Fruit fly (Drosophila melanogaster): ENCODE results near the gene timeout.

timeout gene

dm6 chr3R:13088395-13088794 lies at the start of gene timeout:
Gene timeout, plus strand, starts transcription at chr3R:13088651.
- TF ChIP-seq CG17801 (GFP tag; optimal IDR thresholded peaks at IDR 0.05; ENCODE audit: partially characterized antibody): no peak

dm6 chr3R:13039037-13039583 lies 49.3 kb upstream of the timeout start:
- no peak for TF ChIP-seq CG17801 (GFP tag; optimal IDR thresholded peaks at IDR 0.05; ENCODE audit: partially characterized antibody)

- TF ChIP-seq CG17801 (GFP tag; optimal IDR thresholded peaks at IDR 0.05; ENCODE audit: partially characterized antibody): no peak
These were observed 46.7 kb upstream of the timeout start, which contains the start of gene CG11670 for dm6 chr3R:13041750-13042149. Gene CG11670, plus strand, starts transcription at chr3R:13042050.

dm6 chr3R:13042258-13043032 lies 46.0 kb upstream of the timeout start, which contains the start of gene snk:
Gene snk, minus strand, starts transcription at chr3R:13042770.
- no peak for TF ChIP-seq CG17801 (GFP tag; optimal IDR thresholded peaks at IDR 0.05; ENCODE audit: partially characterized antibody)

dm6 chr3R:13043857-13044256 lies 44.6 kb upstream of the timeout start, which contains the start of gene CG45122:
Gene CG45122, plus strand, starts transcription at chr3R:13044157.
- TF ChIP-seq CG17801 (GFP tag; optimal IDR thresholded peaks at IDR 0.05; ENCODE audit: partially characterized antibody): no peak

- no peak for TF ChIP-seq CG17801 (GFP tag; optimal IDR thresholded peaks at IDR 0.05; ENCODE audit: partially characterized antibody)
These were observed 44.0 kb upstream of the timeout start, which contains the start of gene Hsc70-2 for dm6 chr3R:13044459-13044858. Gene Hsc70-2, plus strand, starts transcription at chr3R:13044759.

dm6 chr3R:13047431-13047830 lies 41.0 kb upstream of the timeout start, which contains the start of gene CG31157:
Gene CG31157, plus strand, starts transcription at chr3R:13047731.
- no peak for TF ChIP-seq CG17801 (GFP tag; optimal IDR thresholded peaks at IDR 0.05; ENCODE audit: partially characterized antibody)

- no peak for TF ChIP-seq CG17801 (GFP tag; optimal IDR thresholded peaks at IDR 0.05; ENCODE audit: partially characterized antibody)
These were observed 37.1 kb upstream of the timeout start, which contains the start of gene CG7966 for dm6 chr3R:13051298-13051723. Gene CG7966, minus strand, starts transcription at chr3R:13051453.

- no peak for TF ChIP-seq CG17801 (GFP tag; optimal IDR thresholded peaks at IDR 0.05; ENCODE audit: partially characterized antibody)
These were observed 36.3 kb upstream of the timeout start, which contains the start of gene pic for dm6 chr3R:13051942-13052693. Gene pic, plus strand, starts transcription at chr3R:13052245.

- no peak for TF ChIP-seq CG17801 (GFP tag; optimal IDR thresholded peaks at IDR 0.05; ENCODE audit: partially characterized antibody)
These were observed 31.9 kb upstream of the timeout start for dm6 chr3R:13056553-13056952.

dm6 chr3R:13057121-13057805 lies 31.2 kb upstream of the timeout start, which contains the start of gene sim:
Gene sim, plus strand, starts transcription at chr3R:13057755.
- no peak for TF ChIP-seq CG17801 (GFP tag; optimal IDR thresholded peaks at IDR 0.05; ENCODE audit: partially characterized antibody)

dm6 chr3R:13063746-13064592 lies 24.5 kb upstream of the timeout start:
- no peak for TF ChIP-seq CG17801 (GFP tag; optimal IDR thresholded peaks at IDR 0.05; ENCODE audit: partially characterized antibody)

dm6 chr3R:13065180-13065757 lies 23.2 kb upstream of the timeout start:
- no peak for TF ChIP-seq CG17801 (GFP tag; optimal IDR thresholded peaks at IDR 0.05; ENCODE audit: partially characterized antibody)

Measured in ovary, adult (tissue).